Worm (Caenorhabditis elegans): ENCODE measurements around the gene chhy-1.

Gene chhy-1

DNA sequence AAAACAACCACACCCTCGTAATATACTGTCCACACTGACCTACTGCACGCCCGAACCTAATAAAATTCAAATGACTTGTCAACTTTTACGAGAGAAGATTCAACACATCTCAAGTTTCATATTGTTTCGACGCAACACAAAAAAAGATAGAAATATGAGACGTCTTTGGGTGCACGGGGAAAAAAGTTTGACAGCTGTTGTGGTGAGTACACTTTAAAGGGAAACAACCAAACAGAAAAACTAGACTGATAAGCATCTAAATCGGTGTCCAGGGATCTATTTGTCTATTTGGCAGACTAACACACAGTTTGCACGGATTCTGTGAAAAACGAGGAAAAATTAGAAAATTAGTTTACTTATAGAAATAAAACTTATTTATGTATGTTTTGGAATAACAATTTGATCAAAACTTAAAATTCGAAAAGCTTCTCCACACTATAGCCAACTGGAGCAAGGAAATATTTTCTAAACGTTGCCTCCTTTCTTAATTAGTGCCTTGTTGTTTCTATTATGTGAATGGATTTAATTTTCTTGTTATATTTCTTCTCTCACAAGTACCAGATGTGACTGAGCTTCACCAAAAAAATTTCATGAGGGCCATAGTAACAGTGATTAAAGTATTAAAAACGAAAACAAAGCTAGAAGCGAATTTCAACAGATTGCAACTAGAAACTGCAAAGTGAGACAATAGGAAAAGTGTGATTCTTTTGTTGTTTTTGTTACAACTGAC is 26.4 kb upstream of the chhy-1 start:
- TF ChIP-seq syd-9 (tag; optimal IDR thresholded peaks at IDR 0.05) (no peak), ceh-34 (tag; optimal IDR thresholded peaks at IDR 0.05) (peak; percentile 33)

DNA sequence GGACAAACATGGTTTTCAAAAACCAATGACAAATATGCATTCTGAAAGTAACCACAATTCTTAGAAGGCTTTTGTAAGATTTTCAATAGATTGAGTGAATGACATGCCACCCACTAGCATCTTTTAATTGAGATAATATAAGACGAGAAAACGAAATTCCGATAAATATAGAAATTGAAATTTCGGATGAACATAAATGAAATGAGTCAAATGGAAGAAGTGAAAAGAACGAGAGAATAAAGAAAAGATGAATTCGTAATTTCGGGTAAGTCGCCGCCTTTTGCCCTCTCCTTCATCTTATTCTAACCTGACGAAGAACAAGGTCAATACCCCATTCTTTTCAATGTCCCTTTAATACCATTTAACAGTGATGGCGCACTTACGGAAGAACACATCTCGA is 25.0 kb upstream of the chhy-1 start:
- TF ChIP-seq pax-1 (tag; optimal IDR thresholded peaks at IDR 0.05) (no peak), madf-2 (tag; optimal IDR thresholded peaks at IDR 0.05) (no peak), ceh-31 (tag; optimal IDR thresholded peaks at IDR 0.05) (no peak), hlh-15 (tag; optimal IDR thresholded peaks at IDR 0.05) (no peak), fax-1 (tag; optimal IDR thresholded peaks at IDR 0.05) (no peak), nhr-232 (tag; optimal IDR thresholded peaks at IDR 0.05) (no peak), unc-3 (GFP tag; conservative IDR thresholded peaks at IDR 0.05) (no peak), unc-3 (tag; optimal IDR thresholded peaks at IDR 0.05) (no peak), rnt-1 (tag; optimal IDR thresholded peaks at IDR 0.05) (no peak), elt-4 (tag; optimal IDR thresholded peaks at IDR 0.05) (no peak), elt-2 (tag; optimal IDR thresholded peaks at IDR 0.05) (no peak), ceh-22 (tag; optimal IDR thresholded peaks at IDR 0.05) (no peak), ceh-18 (tag; optimal IDR thresholded peaks at IDR 0.05) (no peak), hlh-30 (tag; optimal IDR thresholded peaks at IDR 0.05; ENCODE audit: insufficient read depth) (no peak), tbx-7 (tag; optimal IDR thresholded peaks at IDR 0.05) (no peak), ahr-1 (tag; optimal IDR thresholded peaks at IDR 0.05) (no peak), hlh-13 (GFP tag; optimal IDR thresholded peaks at IDR 0.05) (no peak), K09A11.1 (tag; optimal IDR thresholded peaks at IDR 0.05; ENCODE audit: insufficient read depth) (no peak), pros-1 (tag; optimal IDR thresholded peaks at IDR 0.05) (no peak), eyg-1 (tag; optimal IDR thresholded peaks at IDR 0.05) (no peak), unc-42 (tag; optimal IDR thresholded peaks at IDR 0.05) (no peak)

DNA sequence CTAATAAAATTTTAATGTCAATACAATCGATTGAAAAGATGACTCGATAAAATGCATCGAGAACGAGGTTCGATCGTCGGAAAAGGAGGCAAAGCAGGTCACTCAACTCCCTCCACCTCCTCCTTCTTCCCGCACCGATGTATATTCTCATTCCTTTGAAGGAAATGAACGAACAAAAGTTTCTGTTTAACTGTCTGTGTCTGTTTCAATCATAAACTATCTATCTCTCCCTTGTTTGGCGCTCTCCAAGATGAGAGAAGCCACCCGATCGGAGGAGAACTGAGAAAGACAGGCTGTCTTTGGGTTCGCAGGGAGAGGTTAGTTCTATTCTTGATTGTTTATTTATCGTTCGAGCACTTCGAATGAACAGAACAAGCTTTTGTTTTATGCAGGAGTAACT is 23.7 kb upstream of the chhy-1 start, which contains the start of gene D2085.7:
Gene D2085.7 (plus strand): TSS at position 251 of the 400 bp plus-strand sequence.
- no peak for TF ChIP-seq zip-5 (tag; optimal IDR thresholded peaks at IDR 0.05)
- no peak for TF ChIP-seq ceh-30 (tag; optimal IDR thresholded peaks at IDR 0.05)
- TF ChIP-seq fkh-10 (GFP tag; optimal IDR thresholded peaks at IDR 0.05): no peak
- TF ChIP-seq tbx-2 (tag; optimal IDR thresholded peaks at IDR 0.05): no peak
- TF ChIP-seq ceh-45 (GFP tag; IDR thresholded peaks at IDR 0.05): no peak
- TF ChIP-seq ttx-3 (tag; optimal IDR thresholded peaks at IDR 0.05): no peak
- TF ChIP-seq ceh-6 (GFP tag; optimal IDR thresholded peaks at IDR 0.05): no peak
- no peak for TF ChIP-seq lin-11 (tag; optimal IDR thresholded peaks at IDR 0.05)
- TF ChIP-seq ahr-1 (tag; optimal IDR thresholded peaks at IDR 0.05): no peak
- TF ChIP-seq fax-1 (tag; optimal IDR thresholded peaks at IDR 0.05): no peak
- TF ChIP-seq ceh-14 (tag; optimal IDR thresholded peaks at IDR 0.05): no peak
- no peak for TF ChIP-seq ama-1 (optimal IDR thresholded peaks at IDR 0.05)
- no peak for TF ChIP-seq unc-3 (GFP tag; conservative IDR thresholded peaks at IDR 0.05)
- no peak for TF ChIP-seq unc-3 (tag; optimal IDR thresholded peaks at IDR 0.05)
- TF ChIP-seq sdc-2 (tag; optimal IDR thresholded peaks at IDR 0.05): no peak

DNA sequence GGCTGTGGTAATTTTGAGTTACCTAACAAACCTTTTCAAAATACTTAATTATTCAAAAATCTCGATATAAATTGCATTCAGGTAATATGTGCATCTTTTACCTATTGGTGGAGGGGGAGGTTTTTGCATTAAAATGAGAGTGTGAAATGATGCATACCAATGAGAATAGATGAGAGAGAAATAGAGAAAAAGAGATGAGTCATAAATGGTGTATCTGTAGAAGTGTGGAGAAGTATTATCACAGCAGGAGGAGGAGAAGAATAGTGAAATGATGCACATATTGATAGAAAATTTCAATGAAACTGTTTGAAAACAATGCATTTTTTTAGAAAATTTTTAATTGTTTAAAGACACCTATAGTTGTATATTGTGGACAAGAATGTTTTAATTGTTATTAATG is 23.1 kb upstream of the chhy-1 start:
- TF ChIP-seq ceh-18 (tag; optimal IDR thresholded peaks at IDR 0.05) (no peak), dve-1 (tag; optimal IDR thresholded peaks at IDR 0.05) (no peak), pag-3 (tag; optimal IDR thresholded peaks at IDR 0.05; ENCODE audit: borderline replicate concordance) (no peak), npax-4 (tag; optimal IDR thresholded peaks at IDR 0.05) (no peak), rnt-1 (tag; optimal IDR thresholded peaks at IDR 0.05) (no peak), ceh-22 (tag; optimal IDR thresholded peaks at IDR 0.05) (no peak), ets-4 (tag; optimal IDR thresholded peaks at IDR 0.05) (no peak), Y22D7AL.16 (tag; optimal IDR thresholded peaks at IDR 0.05) (no peak), C38D4.7 (GFP tag; optimal IDR thresholded peaks at IDR 0.05) (no peak), unc-42 (tag; optimal IDR thresholded peaks at IDR 0.05) (no peak), ceh-31 (tag; optimal IDR thresholded peaks at IDR 0.05) (no peak), ama-1 (optimal IDR thresholded peaks at IDR 0.05) (no peak), unc-3 (GFP tag; conservative IDR thresholded peaks at IDR 0.05) (no peak), unc-3 (tag; optimal IDR thresholded peaks at IDR 0.05) (no peak), unc-55 (GFP tag; optimal IDR thresholded peaks at IDR 0.05) (no peak), ceh-9 (tag; optimal IDR thresholded peaks at IDR 0.05) (no peak), fkh-6 (tag; optimal IDR thresholded peaks at IDR 0.05) (no peak), ceh-45 (GFP tag; IDR thresholded peaks at IDR 0.05) (no peak), pros-1 (tag; optimal IDR thresholded peaks at IDR 0.05) (no peak), nhr-232 (tag; optimal IDR thresholded peaks at IDR 0.05) (no peak), F13H6.1 (tag; optimal IDR thresholded peaks at IDR 0.05) (no peak)
